Worm (Caenorhabditis elegans) whole organism, L2 larva: ENCODE results near the gene F53E10.6.

Experiments
- elt-3 ChIP-seq: sonication (generic microtip); optimal IDR thresholded peaks from 2 replicates; lab custom pipeline; 2017; ENCODE audit warnings: missing biosample characterization, missing genetic modification characterization
- lin-39 ChIP-seq: fragments of 150-350 bp; optimal IDR thresholded peaks from 2 replicates; lab custom pipeline; 2014; ENCODE audit warnings: missing biosample characterization, missing genetic modification reagents, missing genetic modification characterization
- nhr-10 ChIP-seq: sonication (generic microtip); optimal IDR thresholded peaks from 2 replicates; lab custom pipeline; 2017; ENCODE audit warnings: missing biosample characterization, missing genetic modification characterization
- nhr-129 ChIP-seq: fragments of 150-350 bp; optimal IDR thresholded peaks from 2 replicates; lab custom pipeline; 2014; ENCODE audit warnings: missing biosample characterization, missing genetic modification characterization

DNA sequence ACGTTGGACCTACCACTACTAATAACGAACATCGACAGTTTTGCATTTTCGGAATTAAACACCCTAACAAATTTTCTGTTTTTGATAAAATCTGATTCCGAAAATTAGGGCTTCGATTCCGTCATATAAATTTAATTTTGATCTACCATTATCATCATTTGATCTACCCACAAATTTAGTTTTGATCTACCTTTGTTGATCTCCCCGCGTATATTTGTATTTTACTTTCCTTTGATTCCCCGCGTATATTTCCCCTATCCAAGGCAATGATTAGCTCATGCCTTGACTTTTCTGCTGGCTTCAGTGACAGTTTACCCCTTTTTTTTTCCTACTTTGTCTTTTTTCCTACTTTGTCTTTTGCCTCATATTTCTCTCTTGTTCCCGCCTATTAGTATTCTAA is 13.0 kb downstream of the F53E10.6 start:
- TF ChIP-seq lin-39 (no peak), nhr-10 (tag; lab: Kevin White, UChicago) (no peak), nhr-129 (no peak), elt-3 (tag; lab: Kevin White, UChicago) (no peak)
